Worm (Caenorhabditis elegans) whole organism, midembryonic: Measurements from ENCODE around the gene rack-1.

Experiments used
- T22C8.4 ChIP-seq: fragments of 200-800 bp; sonication (Bioruptor generic); IDR thresholded peaks from 2 replicates; pipeline ENCODE4 v1.3.6; 2022; ENCODE audit warnings: missing genetic modification characterization, missing compliant biosample characterization
- cog-1 ChIP-seq: sonication (generic microtip); optimal IDR thresholded peaks from 2 replicates; lab custom pipeline; 2016; ENCODE audit warnings: missing genetic modification characterization, missing compliant biosample characterization
- flt-1 ChIP-seq: fragments of 200-800 bp; sonication (Bioruptor generic); IDR thresholded peaks from 2 replicates; pipeline ENCODE4 v1.3.6; 2022; ENCODE audit warnings: missing genetic modification characterization, missing compliant biosample characterization
- klf-2 ChIP-seq: fragments of 200-800 bp; sonication (Bioruptor generic); conservative IDR thresholded peaks from 2 replicates; pipeline ENCODE4 v1.3.6; 2022; ENCODE audit warnings: missing genetic modification reagents, missing genetic modification characterization, missing compliant biosample characterization
- med-1 ChIP-seq: sonication (generic microtip); optimal IDR thresholded peaks from 2 replicates; lab custom pipeline; 2017; ENCODE audit warnings: missing genetic modification characterization, mild to moderate bottlenecking, missing compliant biosample characterization, antibody characterized with exemption, missing genetic modification reagents; ENCODE audit not compliant: insufficient read depth
- tab-1 ChIP-seq: fragments of 200-800 bp; sonication (Bioruptor generic); IDR thresholded peaks from 2 replicates; pipeline ENCODE4 v1.3.6; 2022; ENCODE audit warnings: missing genetic modification characterization, missing compliant biosample characterization
- ztf-23 ChIP-seq: fragments of 200-800 bp; sonication (Bioruptor generic); IDR thresholded peaks from 2 replicates; pipeline ENCODE4 v1.3.6; 2022; ENCODE audit warnings: missing genetic modification reagents, missing genetic modification characterization, missing compliant biosample characterization
- ztf-29 ChIP-seq: fragments of 200-800 bp; sonication (Bioruptor generic); IDR thresholded peaks from 2 replicates; pipeline ENCODE4 v1.3.6; 2022; ENCODE audit warnings: missing genetic modification reagents, missing genetic modification characterization, missing compliant biosample characterization

ce11 chrIV:10216704-10217296, 40.3 kb downstream of the rack-1 start:
- TF ChIP-seq flt-1 (GFP tag; lab: Robert Waterston, UW) (no peak), cog-1 (tag; lab: Kevin White, UChicago) (no peak), T22C8.4 (GFP tag; lab: Robert Waterston, UW) (no peak), ztf-29 (GFP tag; lab: Robert Waterston, UW) (no peak), tab-1 (GFP tag; lab: Robert Waterston, UW) (no peak), klf-2 (GFP tag; lab: Robert Waterston, UW) (no peak), med-1 (GFP tag; lab: Kevin White, UChicago) (no peak), ztf-23 (GFP tag; lab: Robert Waterston, UW) (no peak)
